Worm (Caenorhabditis elegans) whole organism, L4/young adult: ENCODE data around the gene M03F8.7.

Experiments
- W03F9.2 ChIP-seq: fragments of 150-350 bp; optimal IDR thresholded peaks from 2 replicates; lab custom pipeline; 2014; ENCODE audit warnings: missing biosample characterization, missing genetic modification characterization
- dao-5 ChIP-seq: sonication (generic microtip); optimal IDR thresholded peaks from 2 replicates; lab custom pipeline; 2016; ENCODE audit warnings: missing genotype, missing genetic modification characterization, moderate library complexity, missing compliant biosample characterization
- him-1 ChIP-seq: sonication (generic microtip); optimal IDR thresholded peaks from 2 replicates; lab custom pipeline; 2016; ENCODE audit warnings: missing genotype, missing genetic modification reagents, missing genetic modification characterization, missing compliant biosample characterization

DNA sequence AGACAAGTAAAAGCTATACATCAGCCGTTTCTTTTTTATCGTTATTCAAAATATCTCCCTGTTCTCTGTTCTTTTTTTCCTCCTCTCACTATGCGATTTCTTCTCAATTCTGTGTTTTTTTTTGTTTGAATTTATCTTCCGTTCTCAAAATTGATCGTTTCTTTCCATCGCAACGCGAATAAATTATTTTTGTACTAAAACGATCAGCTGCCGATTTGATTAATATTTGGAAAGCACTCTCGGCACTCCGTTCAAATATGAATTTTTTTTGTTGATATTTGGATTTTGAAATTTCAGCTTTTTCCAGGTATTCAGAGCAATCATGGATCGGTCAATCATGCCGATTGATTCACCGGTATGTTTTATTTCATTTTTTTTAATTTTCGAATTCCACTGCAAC lies 6.4 kb downstream of the M03F8.7 start, which contains the start of gene pst-1:
- no peak for TF ChIP-seq dao-5 (tag; lab: Kevin White, UChicago)
- no peak for TF ChIP-seq him-1
- TF ChIP-seq W03F9.2 (tag; lab: Kevin White, UChicago) = no peak
